Worm (Caenorhabditis elegans) whole organism, young adult: ENCODE data around the gene Y62H9A.4.

Experiments
- B0261.1 ChIP-seq: sonication (generic microtip); optimal IDR thresholded peaks from 2 replicates; lab custom pipeline; 2016; ENCODE audit warnings: mild to moderate bottlenecking, missing genetic modification characterization, moderate library complexity, missing compliant biosample characterization
- B0336.3 ChIP-seq: fragments of 200-800 bp; sonication (Bioruptor generic); IDR thresholded peaks from 2 replicates; pipeline ENCODE4 v1.3.6; 2022; ENCODE audit warnings: missing genetic modification characterization, missing compliant biosample characterization
- F22D6.2 ChIP-seq: sonication (generic microtip); optimal IDR thresholded peaks from 2 replicates; lab custom pipeline; 2016; ENCODE audit warnings: mild to moderate bottlenecking, missing genetic modification characterization, missing compliant biosample characterization
- F52B5.7 ChIP-seq: sonication (generic microtip); optimal IDR thresholded peaks from 2 replicates; lab custom pipeline; 2016; ENCODE audit warnings: mild to moderate bottlenecking, missing genetic modification characterization, missing compliant biosample characterization
- Y67H2A.10 ChIP-seq: fragments of 200-800 bp; sonication (Bioruptor generic); conservative IDR thresholded peaks from 2 replicates; pipeline ENCODE4 v1.3.6; 2022; ENCODE audit warnings: missing genetic modification reagents, missing genetic modification characterization, missing compliant biosample characterization
- Y79H2A.3 ChIP-seq: fragments of 200-800 bp; sonication (Bioruptor generic); conservative IDR thresholded peaks from 2 replicates; pipeline ENCODE4 v1.3.6; 2022; ENCODE audit warnings: missing genetic modification reagents, missing genetic modification characterization, missing compliant biosample characterization
- atf-7 ChIP-seq: sonication (generic microtip); optimal IDR thresholded peaks from 2 replicates; lab custom pipeline; 2017; ENCODE audit warnings: mild to moderate bottlenecking, missing genetic modification characterization, missing compliant biosample characterization
- athp-1 ChIP-seq: sonication (generic microtip); optimal IDR thresholded peaks from 2 replicates; lab custom pipeline; 2017; ENCODE audit warnings: mild to moderate bottlenecking, missing genetic modification characterization, missing compliant biosample characterization
- ceh-91 ChIP-seq: fragments of 200-800 bp; sonication (Bioruptor generic); IDR thresholded peaks from 2 replicates; pipeline ENCODE4 v1.3.6; 2022; ENCODE audit warnings: missing genetic modification reagents, missing genetic modification characterization, missing compliant biosample characterization
- chd-7 ChIP-seq: sonication (generic microtip); optimal IDR thresholded peaks from 2 replicates; lab custom pipeline; 2016; ENCODE audit warnings: mild to moderate bottlenecking, missing genetic modification characterization, moderate library complexity, missing compliant biosample characterization
- egl-18 ChIP-seq: fragments of 200-800 bp; sonication (Bioruptor generic); IDR thresholded peaks from 2 replicates; pipeline ENCODE4 v1.3.6; 2022; ENCODE audit warnings: missing genetic modification reagents, missing genetic modification characterization, missing compliant biosample characterization
- egrh-3 ChIP-seq: fragments of 200-800 bp; sonication (Bioruptor generic); IDR thresholded peaks from 2 replicates; pipeline ENCODE4 v1.3.6; 2022; ENCODE audit warnings: missing genetic modification reagents, missing genetic modification characterization, missing compliant biosample characterization
- gei-17 ChIP-seq: fragments of 200-800 bp; sonication (Bioruptor generic); optimal IDR thresholded peaks from 2 replicates; lab custom pipeline; 2018; ENCODE audit warnings: mild to moderate bottlenecking, missing genetic modification characterization, missing compliant biosample characterization
- lin-26 ChIP-seq: fragments of 200-800 bp; sonication (Bioruptor generic); IDR thresholded peaks from 2 replicates; pipeline ENCODE4 v1.3.6; 2022; ENCODE audit warnings: missing genetic modification reagents, missing genetic modification characterization, missing compliant biosample characterization
- mel-28 ChIP-seq: sonication (generic microtip); optimal IDR thresholded peaks from 2 replicates; lab custom pipeline; 2016; ENCODE audit warnings: borderline replicate concordance, mild to moderate bottlenecking, missing genetic modification characterization, missing compliant biosample characterization
- rec-8 ChIP-seq, 2 experiments: sonication (generic microtip); optimal IDR thresholded peaks; 2 replicates each; lab custom pipeline; 2016; ENCODE audit warnings: mild to moderate bottlenecking in 2 of 2, missing genetic modification characterization in 2 of 2, missing genetic modification reagents in 2 of 2, missing genotype in 2 of 2, missing biosample characterization in 1 of 2, missing compliant biosample characterization in 1 of 2, moderate library complexity in 1 of 2
- snpc-1.1 ChIP-seq: sonication (generic microtip); optimal IDR thresholded peaks from 2 replicates; lab custom pipeline; 2017; ENCODE audit warnings: missing genetic modification characterization, mild to moderate bottlenecking, missing compliant biosample characterization, antibody characterized with exemption, moderate library complexity, missing genotype, missing genetic modification reagents; ENCODE audit not compliant: insufficient read depth
- snpc-4 ChIP-seq, 5 experiments: fragments of 150-350 bp in 1 of 5; sonication (generic microtip) in 4 of 5; optimal IDR thresholded peaks; 2 replicates each; lab custom pipeline; 2014 to 2018; ENCODE audit warnings: missing genetic modification characterization in 5 of 5, missing biosample characterization in 3 of 5, antibody characterized with exemption in 2 of 5, mild to moderate bottlenecking in 2 of 5, missing compliant biosample characterization in 2 of 5, missing genotype in 2 of 5, moderate library complexity in 2 of 5, missing genetic modification reagents in 1 of 5
- ztf-28 ChIP-seq: fragments of 200-800 bp; sonication (Bioruptor generic); IDR thresholded peaks from 2 replicates; pipeline ENCODE4 v1.3.6; 2022; ENCODE audit warnings: missing genetic modification reagents, missing genetic modification characterization, missing compliant biosample characterization

Y62H9A.4 gene

ce11 chrX:11927585-11927984 is 47.7 kb downstream of the Y62H9A.4 start, which contains the start of gene F55G7.4:
F55G7.4 (plus strand) TSS chrX:11927885.
- no peak for TF ChIP-seq F52B5.7 (tag; lab: Kevin White, UChicago)
- no peak for TF ChIP-seq B0336.3 (GFP tag; lab: Robert Waterston, UW)
- no peak for TF ChIP-seq F22D6.2 (tag; lab: Kevin White, UChicago)
- TF ChIP-seq snpc-1.1 (tag; lab: Kevin White, UChicago) = no peak
- TF ChIP-seq egl-18 (GFP tag; lab: Robert Waterston, UW) = no peak
- no peak for TF ChIP-seq gei-17 (GFP tag; lab: Kevin White, UChicago)
- TF ChIP-seq ztf-28 (GFP tag; lab: Robert Waterston, UW) = no peak
- no peak for TF ChIP-seq egrh-3 (GFP tag; lab: Robert Waterston, UW)
- TF ChIP-seq lin-26 = no peak
- TF ChIP-seq snpc-4 (GFP tag; optimal IDR thresholded peaks at IDR 0.05; lab: Kevin White, UChicago) = no peak
- TF ChIP-seq snpc-4 (tag; optimal IDR thresholded peaks at IDR 0.05; lab: Kevin White, UChicago) = no peak
- TF ChIP-seq Y67H2A.10 (GFP tag; lab: Robert Waterston, UW) = no peak
- no peak for TF ChIP-seq chd-7 (tag; lab: Kevin White, UChicago)
- TF ChIP-seq Y79H2A.3 (GFP tag; lab: Robert Waterston, UW) = no peak
- TF ChIP-seq atf-7 = no peak
- no peak for TF ChIP-seq B0261.1 (tag; lab: Kevin White, UChicago)
- TF ChIP-seq athp-1 = no peak
- no peak for TF ChIP-seq mel-28 (tag; lab: Kevin White, UChicago)
- TF ChIP-seq rec-8 (tag; optimal IDR thresholded peaks at IDR 0.05; lab: Kevin White, UChicago) = no peak
- no peak for TF ChIP-seq ceh-91
